Fruit fly (Drosophila melanogaster): Measurements from ENCODE around the gene CG12746.
A peak's percentile ranks its signal among the peaks of the same experiment; 100 is the strongest.

The CG12746 gene

DNA sequence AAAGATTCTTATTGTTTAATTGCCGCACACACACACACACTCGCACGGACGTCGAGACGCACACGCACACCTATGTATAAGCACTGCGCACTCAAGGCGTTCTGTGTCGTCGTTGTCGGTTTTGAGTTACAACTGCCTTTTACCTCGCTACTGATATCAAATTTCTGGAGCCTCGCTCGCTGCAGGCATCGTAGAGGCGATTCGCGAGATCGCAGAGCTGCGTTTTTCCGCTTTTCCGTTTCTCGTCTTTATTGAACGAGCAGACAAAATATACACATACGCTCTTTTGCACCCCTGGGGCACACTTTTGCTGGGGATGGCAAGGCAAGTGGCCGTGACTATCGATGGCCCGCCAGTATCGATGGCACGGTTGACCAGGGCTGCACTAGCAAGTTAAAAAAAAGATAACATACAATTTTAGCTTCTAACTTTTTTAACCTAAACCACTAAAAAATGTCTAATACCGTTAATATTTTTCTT, 17.2 kb upstream of the CG12746 start, which contains the start of gene CG2519 (continued):
- TF ChIP-seq Optix (GFP tag; IDR thresholded peaks at IDR 0.05), result 0 out of 3 replicates have a peak, but pooled peaks have one; percentile 40
- TF ChIP-seq CG11695 (GFP tag; IDR thresholded peaks at IDR 0.05), result 0 out of 3 replicates have a peak, but pooled peaks have one; percentile 19
- peak; percentile 31; the same call in 1 of the 2 replicates for TF ChIP-seq gsb (GFP tag; IDR thresholded peaks at IDR 0.05)
- no peak for TF ChIP-seq bsh (GFP tag; optimal IDR thresholded peaks at IDR 0.05)
- TF ChIP-seq H2.0 (GFP tag; IDR thresholded peaks at IDR 0.05), result peak; percentile 52
- no peak for TF ChIP-seq br (optimal IDR thresholded peaks at IDR 0.05)
- TF ChIP-seq aop (GFP tag; IDR thresholded peaks at IDR 0.05), result peak; percentile 46; the same call in 1 of the 2 replicates
- no peak for TF ChIP-seq Usf (GFP tag; optimal IDR thresholded peaks at IDR 0.05)
- TF ChIP-seq CG2199 (GFP tag; IDR thresholded peaks at IDR 0.05), result no peak; the same call in 2 of the 3 replicates
- peak; percentile 55; the same call in 1 of the 2 replicates for TF ChIP-seq HLH3B (GFP tag; IDR thresholded peaks at IDR 0.05)
- TF ChIP-seq grau (tag; optimal IDR thresholded peaks at IDR 0.05), result no peak
- peak; percentile 39 for TF ChIP-seq CG4820 (GFP tag; optimal IDR thresholded peaks at IDR 0.05)
- TF ChIP-seq Awh (GFP tag; IDR thresholded peaks at IDR 0.05), result 0 out of 2 replicates have a peak, but pooled peaks have one; percentile 9
- peak; percentile 70 for TF ChIP-seq HmgZ (tag; optimal IDR thresholded peaks at IDR 0.05)
- TF ChIP-seq bbx (GFP tag; IDR thresholded peaks at IDR 0.05; ENCODE audit: partially characterized antibody), result peak; percentile 98
- peak; percentile 58 for TF ChIP-seq CG7786 (GFP tag; optimal IDR thresholded peaks at IDR 0.05)
- TF ChIP-seq Mes4 (GFP tag; optimal IDR thresholded peaks at IDR 0.05), result no peak
- no peak for TF ChIP-seq stwl (tag; optimal IDR thresholded peaks at IDR 0.05)
- no peak for TF ChIP-seq CG3065 (GFP tag; optimal IDR thresholded peaks at IDR 0.05)
- TF ChIP-seq Sry-β (GFP tag; optimal IDR thresholded peaks at IDR 0.05), result peak; percentile 74
- TF ChIP-seq gsb-n (tag; optimal IDR thresholded peaks at IDR 0.05), result no peak
- no peak for TF ChIP-seq mirr (GFP tag; optimal IDR thresholded peaks at IDR 0.05)
- peak; percentile 95 for TF ChIP-seq Med (GFP tag)
- peak; percentile 52 for TF ChIP-seq Dip3 (GFP tag; optimal IDR thresholded peaks at IDR 0.05)
- TF ChIP-seq gce (GFP tag; IDR thresholded peaks at IDR 0.05), result no peak
- 0 out of 2 replicates have a peak, but pooled peaks have one; percentile 18 for TF ChIP-seq esg (GFP tag; conservative IDR thresholded peaks at IDR 0.05)
- no peak for TF ChIP-seq CG3726 (GFP tag; IDR thresholded peaks at IDR 0.05)
- TF ChIP-seq CG30431 (GFP tag; optimal IDR thresholded peaks at IDR 0.05), result no peak
- peak; percentile 62; the same call in 1 of the 2 replicates for TF ChIP-seq stc (GFP tag; IDR thresholded peaks at IDR 0.05)
- TF ChIP-seq crol (GFP tag; IDR thresholded peaks at IDR 0.05), result no peak
- TF ChIP-seq CG6689 (GFP tag; IDR thresholded peaks at IDR 0.05), result no peak
- peak; percentile 39 for TF ChIP-seq Bdp1 (GFP tag; optimal IDR thresholded peaks at IDR 0.05)
- peak; percentile 45; the same call in 1 of the 3 replicates for TF ChIP-seq Aef1 (GFP tag; IDR thresholded peaks at IDR 0.05)
- TF ChIP-seq Camta (GFP tag; optimal IDR thresholded peaks at IDR 0.05), result no peak
- TF ChIP-seq hb (GFP tag; IDR thresholded peaks at IDR 0.05; ENCODE audit: partially characterized antibody), result peak; percentile 85
- peak; percentile 67; the same call in 1 of the 2 replicates for TF ChIP-seq Xrp1 (GFP tag; IDR thresholded peaks at IDR 0.05)
- peak; percentile 42; the same call in 1 of the 2 replicates for TF ChIP-seq E2f1 (GFP tag; IDR thresholded peaks at IDR 0.05)
- peak; percentile 94 for TF ChIP-seq CG42726 (GFP tag; IDR thresholded peaks at IDR 0.05; ENCODE audit: partially characterized antibody)

DNA sequence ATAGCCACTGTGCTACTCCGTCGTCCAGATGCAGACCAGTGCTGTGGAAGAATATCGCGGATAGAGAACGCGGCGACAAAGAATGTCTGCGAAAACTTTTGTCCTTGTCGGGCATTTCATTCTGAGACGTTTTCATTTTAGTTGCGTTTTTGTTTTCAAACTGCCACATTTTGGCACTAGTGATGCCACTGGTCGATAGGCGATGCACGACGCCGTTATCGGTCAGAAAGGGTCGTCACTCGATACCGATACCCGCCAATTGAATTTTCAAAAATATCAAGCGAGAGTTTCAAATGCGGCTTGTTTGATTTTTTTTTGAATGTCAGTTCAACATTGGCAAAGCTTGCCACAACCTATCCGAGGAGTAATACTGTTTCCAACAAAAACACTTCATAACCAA, 14.2 kb upstream of the CG12746 start:
- TF ChIP-seq Vsx1 (GFP tag; optimal IDR thresholded peaks at IDR 0.05) (no peak), CG4424 (GFP tag; optimal IDR thresholded peaks at IDR 0.05) (no peak), Doc2 (GFP tag; IDR thresholded peaks at IDR 0.05) (no peak), CG4820 (GFP tag; optimal IDR thresholded peaks at IDR 0.05) (no peak), org-1 (GFP tag; optimal IDR thresholded peaks at IDR 0.05) (no peak), CG8765 (GFP tag; IDR thresholded peaks at IDR 0.05) (no peak), Bgb (GFP tag; IDR thresholded peaks at IDR 0.05; ENCODE audit: partially characterized antibody) (peak; percentile 82), CG5180 (GFP tag; optimal IDR thresholded peaks at IDR 0.05) (no peak), luna (GFP tag; optimal IDR thresholded peaks at IDR 0.05) (no peak), gt (GFP tag; IDR thresholded peaks at IDR 0.05) (no peak), BEAF-32 (GFP tag; optimal IDR thresholded peaks at IDR 0.05) (peak; percentile 70), CG13296 (GFP tag; optimal IDR thresholded peaks at IDR 0.05) (no peak), Dip2 (GFP tag; IDR thresholded peaks at IDR 0.05) (no peak), Rfx (GFP tag; IDR thresholded peaks at IDR 0.05) (no peak), CG34376 (GFP tag; optimal IDR thresholded peaks at IDR 0.05) (no peak), Atf-2 (GFP tag; optimal IDR thresholded peaks at IDR 0.05) (no peak)

Data from whole organism, embryonic.